Fruit fly (Drosophila melanogaster) whole organism, embryonic: Measurements from ENCODE around the gene Ykt6.

Source experiments
- Adf1 ChIP-seq: fragments of 200-800 bp; sonication (Bioruptor generic); IDR thresholded peaks from 2 replicates; pipeline ENCODE4 v1.3.6; 2022; ENCODE audit warnings: missing biosample characterization, missing genetic modification characterization
- Aef1 ChIP-seq: fragments of 200-800 bp; sonication (Bioruptor generic); IDR thresholded peaks from 3 replicates; pipeline ENCODE4 v1.3.6; 2022; ENCODE audit warnings: missing biosample characterization, missing genetic modification characterization
- Antp ChIP-seq: fragments of 200-800 bp; sonication (Bioruptor generic); optimal IDR thresholded peaks from 3 replicates; lab custom pipeline; 2016; ENCODE audit warnings: missing biosample characterization, missing genetic modification characterization
- CG12659 ChIP-seq: fragments of 200-800 bp; sonication (Bioruptor generic); optimal IDR thresholded peaks from 3 replicates; lab custom pipeline; 2017; ENCODE audit warnings: mild to moderate bottlenecking, missing biosample characterization, missing genetic modification reagents, missing genetic modification characterization
- CG13287 ChIP-seq: fragments of 200-800 bp; sonication (Bioruptor generic); IDR thresholded peaks from 2 replicates; pipeline ENCODE4 v1.3.6; 2022; ENCODE audit warnings: missing biosample characterization, missing genetic modification characterization; ENCODE audit not compliant: partially characterized antibody
- CG13624 ChIP-seq: fragments of 200-800 bp; sonication (Bioruptor generic); optimal IDR thresholded peaks from 2 replicates; lab custom pipeline; 2016; ENCODE audit warnings: missing biosample characterization, missing genetic modification characterization
- CG14860 ChIP-seq: fragments of 200-800 bp; sonication (Bioruptor generic); IDR thresholded peaks from 3 replicates; pipeline ENCODE4 v1.3.6; 2022; ENCODE audit warnings: missing biosample characterization, missing genetic modification characterization; ENCODE audit not compliant: partially characterized antibody
- CG17829 ChIP-seq: fragments of 200-800 bp; optimal IDR thresholded peaks from 2 replicates; lab custom pipeline; 2019; ENCODE audit warnings: missing biosample characterization, mild to moderate bottlenecking, missing genetic modification characterization, moderate library complexity
- CG18262 ChIP-seq: fragments of 200-800 bp; optimal IDR thresholded peaks from 3 replicates; lab custom pipeline; 2019; ENCODE audit warnings: missing biosample characterization, mild to moderate bottlenecking, missing genetic modification characterization, moderate library complexity
- CG2202 ChIP-seq: fragments of 200-800 bp; sonication (Bioruptor generic); optimal IDR thresholded peaks from 2 replicates; lab custom pipeline; 2018; ENCODE audit warnings: missing biosample characterization, mild to moderate bottlenecking, missing genetic modification characterization
- CG3407 ChIP-seq: fragments of 200-800 bp; sonication (Bioruptor generic); optimal IDR thresholded peaks from 2 replicates; lab custom pipeline; 2018; ENCODE audit warnings: missing biosample characterization, mild to moderate bottlenecking, missing genetic modification characterization
- CG34376 ChIP-seq: fragments of 200-800 bp; sonication (Bioruptor generic); optimal IDR thresholded peaks from 2 replicates; lab custom pipeline; 2018; ENCODE audit warnings: missing biosample characterization, mild to moderate bottlenecking, missing genetic modification characterization
- CG3995 ChIP-seq: fragments of 200-800 bp; sonication (Bioruptor generic); optimal IDR thresholded peaks from 3 replicates; lab custom pipeline; 2016; ENCODE audit warnings: missing biosample characterization, missing genetic modification characterization
- CG5180 ChIP-seq: fragments of 200-800 bp; sonication (Bioruptor generic); optimal IDR thresholded peaks from 3 replicates; lab custom pipeline; 2017; ENCODE audit warnings: missing biosample characterization, missing genetic modification characterization, mild to moderate bottlenecking, moderate library complexity, missing genetic modification reagents
- CG6683 ChIP-seq: fragments of 200-800 bp; sonication (Bioruptor generic); optimal IDR thresholded peaks from 2 replicates; lab custom pipeline; 2017; ENCODE audit warnings: missing biosample characterization, mild to moderate bottlenecking, missing genetic modification characterization, missing genetic modification reagents
- CG7271 ChIP-seq: fragments of 200-800 bp; sonication (Bioruptor generic); optimal IDR thresholded peaks from 2 replicates; lab custom pipeline; 2018; ENCODE audit warnings: missing biosample characterization, mild to moderate bottlenecking, missing genetic modification characterization, moderate library complexity
- CG8290 ChIP-seq, 3 experiments: fragments of 200-800 bp; sonication (Bioruptor generic); optimal IDR thresholded peaks; 2 replicates each; lab custom pipeline; 2016 to 2019; ENCODE audit warnings: missing biosample characterization in 3 of 3, missing genetic modification characterization in 3 of 3, mild to moderate bottlenecking in 2 of 3, moderate library complexity in 1 of 3
- CG8924 ChIP-seq: fragments of 200-800 bp; optimal IDR thresholded peaks from 3 replicates; lab custom pipeline; 2019; ENCODE audit warnings: missing biosample characterization, mild to moderate bottlenecking, missing genetic modification characterization, moderate library complexity
- CTCF ChIP-seq: fragments of 200-800 bp; sonication (Bioruptor generic); optimal IDR thresholded peaks from 2 replicates; lab custom pipeline; 2017; ENCODE audit warnings: missing biosample characterization, mild to moderate bottlenecking, missing genetic modification characterization, moderate library complexity
- D19B ChIP-seq: fragments of 200-800 bp; sonication (Bioruptor generic); optimal IDR thresholded peaks from 2 replicates; lab custom pipeline; 2017; ENCODE audit warnings: missing biosample characterization, mild to moderate bottlenecking, missing genetic modification characterization
- Gsc ChIP-seq: fragments of 200-800 bp; sonication (Bioruptor generic); IDR thresholded peaks from 2 replicates; pipeline ENCODE4 v1.3.6; 2022; ENCODE audit warnings: missing biosample characterization, missing genetic modification characterization
- HLH3B ChIP-seq: fragments of 200-800 bp; sonication (Bioruptor generic); IDR thresholded peaks from 2 replicates; pipeline ENCODE4 v1.3.6; 2022; ENCODE audit warnings: missing biosample characterization, missing genetic modification characterization
- HLH4C ChIP-seq: fragments of 200-800 bp; sonication (Bioruptor generic); IDR thresholded peaks from 3 replicates; pipeline ENCODE4 v1.3.6; 2022; ENCODE audit warnings: missing biosample characterization, missing genetic modification characterization; ENCODE audit not compliant: partially characterized antibody
- Kr ChIP-seq: fragments of 200-800 bp; sonication (Bioruptor generic); optimal IDR thresholded peaks from 2 replicates; lab custom pipeline; 2017; ENCODE audit warnings: missing biosample characterization, mild to moderate bottlenecking, missing genetic modification characterization
- Meics ChIP-seq: fragments of 200-800 bp; sonication (Bioruptor generic); optimal IDR thresholded peaks from 2 replicates; lab custom pipeline; 2017; ENCODE audit warnings: missing biosample characterization, mild to moderate bottlenecking, missing genetic modification characterization
- Myb ChIP-seq: fragments of 200-800 bp; sonication (Bioruptor generic); optimal IDR thresholded peaks from 2 replicates; lab custom pipeline; 2016; ENCODE audit warnings: missing biosample characterization, missing genetic modification characterization
- NC2α ChIP-seq: fragments of 200-800 bp; sonication (Bioruptor generic); optimal IDR thresholded peaks from 2 replicates; lab custom pipeline; 2016; ENCODE audit warnings: missing biosample characterization, missing genetic modification characterization
- NfI ChIP-seq: fragments of 200-800 bp; sonication (Bioruptor generic); optimal IDR thresholded peaks from 3 replicates; lab custom pipeline; 2018; ENCODE audit warnings: missing biosample characterization, mild to moderate bottlenecking, missing genetic modification characterization, moderate library complexity
- Sry-δ ChIP-seq: fragments of 200-800 bp; sonication (Bioruptor generic); optimal IDR thresholded peaks from 2 replicates; lab custom pipeline; 2016; ENCODE audit warnings: missing biosample characterization, missing genetic modification characterization
- Usf ChIP-seq: fragments of 200-800 bp; sonication (Bioruptor generic); optimal IDR thresholded peaks from 2 replicates; lab custom pipeline; 2017; ENCODE audit warnings: missing genotype, missing biosample characterization, missing genetic modification characterization
- Xrp1 ChIP-seq: fragments of 200-800 bp; sonication (Bioruptor generic); IDR thresholded peaks from 2 replicates; pipeline ENCODE4 v1.3.6; 2022; ENCODE audit warnings: missing biosample characterization, missing genetic modification characterization
- bowl ChIP-seq: fragments of 200-800 bp; sonication (Bioruptor generic); IDR thresholded peaks from 2 replicates; pipeline ENCODE4 v1.3.6; 2022; ENCODE audit warnings: missing biosample characterization, missing genetic modification characterization
- crc ChIP-seq: fragments of 200-800 bp; sonication (Bioruptor generic); optimal IDR thresholded peaks from 2 replicates; lab custom pipeline; 2016; ENCODE audit warnings: missing biosample characterization, missing genetic modification characterization
- fru ChIP-seq: fragments of >200 bp; optimal IDR thresholded peaks from 2 replicates; lab custom pipeline; 2017
- gsb-n ChIP-seq: fragments of 200-800 bp; sonication (Bioruptor generic); optimal IDR thresholded peaks from 3 replicates; lab custom pipeline; 2018; ENCODE audit warnings: missing biosample characterization, mild to moderate bottlenecking, missing genetic modification characterization
- nerfin-2 ChIP-seq: fragments of 200-800 bp; sonication (Bioruptor generic); IDR thresholded peaks from 2 replicates; pipeline ENCODE4 v1.3.6; 2022; ENCODE audit warnings: missing biosample characterization, missing genetic modification characterization; ENCODE audit not compliant: partially characterized antibody
- nom ChIP-seq: fragments of 200-800 bp; sonication (Bioruptor generic); optimal IDR thresholded peaks from 2 replicates; lab custom pipeline; 2017; ENCODE audit warnings: missing biosample characterization, missing genetic modification characterization, mild to moderate bottlenecking, moderate library complexity, missing genetic modification reagents
- peb ChIP-seq: fragments of 200-800 bp; sonication (Bioruptor generic); IDR thresholded peaks from 2 replicates; pipeline ENCODE4 v1.3.6; 2022; ENCODE audit warnings: missing biosample characterization, missing genetic modification characterization
- pzg ChIP-seq: fragments of 200-800 bp; sonication (Bioruptor generic); optimal IDR thresholded peaks from 3 replicates; lab custom pipeline; 2018; ENCODE audit warnings: missing biosample characterization, mild to moderate bottlenecking, missing genetic modification characterization, moderate library complexity
- ranshi ChIP-seq: fragments of 200-800 bp; sonication (Bioruptor generic); IDR thresholded peaks from 2 replicates; pipeline ENCODE4 v1.3.6; 2022; ENCODE audit warnings: missing biosample characterization, missing genetic modification characterization
- salm ChIP-seq: fragments of 200-800 bp; sonication (Bioruptor generic); optimal IDR thresholded peaks from 2 replicates; lab custom pipeline; 2018; ENCODE audit warnings: missing biosample characterization, mild to moderate bottlenecking, missing genetic modification characterization
- sc ChIP-seq, 3 experiments: fragments of >200 bp in 2 of 3; fragments of 200-800 bp in 1 of 3; sonication (Bioruptor generic) in 1 of 3; optimal IDR thresholded peaks; 2 replicates in 2 of 3; 3 replicates in 1 of 3; lab custom pipeline; 2017; ENCODE audit warnings: mild to moderate bottlenecking in 1 of 3, missing biosample characterization in 1 of 3, missing genetic modification characterization in 1 of 3, missing genetic modification reagents in 1 of 3
- sens-2 ChIP-seq: fragments of 200-800 bp; sonication (Bioruptor generic); IDR thresholded peaks from 2 replicates; pipeline ENCODE4 v1.3.6; 2022; ENCODE audit warnings: missing biosample characterization, missing genetic modification characterization
- tin ChIP-seq: fragments of 200-800 bp; sonication (Bioruptor generic); optimal IDR thresholded peaks from 3 replicates; lab custom pipeline; 2016; ENCODE audit warnings: missing biosample characterization, missing genetic modification characterization
- tna ChIP-seq: fragments of 200-800 bp; sonication (Bioruptor generic); IDR thresholded peaks from 2 replicates; pipeline ENCODE4 v1.3.6; 2022; ENCODE audit warnings: missing biosample characterization, missing genetic modification characterization; ENCODE audit not compliant: partially characterized antibody
- tup ChIP-seq: fragments of 200-800 bp; sonication (Bioruptor generic); optimal IDR thresholded peaks from 2 replicates; lab custom pipeline; 2016; ENCODE audit warnings: missing biosample characterization, mild to moderate bottlenecking, missing genetic modification characterization, moderate library complexity
- vfl ChIP-seq: fragments of 200-800 bp; sonication (Bioruptor generic); optimal IDR thresholded peaks from 2 replicates; lab custom pipeline; 2016; ENCODE audit warnings: missing biosample characterization, missing genetic modification characterization
- wor ChIP-seq: fragments of 200-800 bp; sonication (Bioruptor generic); IDR thresholded peaks from 2 replicates; pipeline ENCODE4 v1.3.6; 2022; ENCODE audit warnings: missing biosample characterization, missing genetic modification characterization

Ykt6 gene

DNA sequence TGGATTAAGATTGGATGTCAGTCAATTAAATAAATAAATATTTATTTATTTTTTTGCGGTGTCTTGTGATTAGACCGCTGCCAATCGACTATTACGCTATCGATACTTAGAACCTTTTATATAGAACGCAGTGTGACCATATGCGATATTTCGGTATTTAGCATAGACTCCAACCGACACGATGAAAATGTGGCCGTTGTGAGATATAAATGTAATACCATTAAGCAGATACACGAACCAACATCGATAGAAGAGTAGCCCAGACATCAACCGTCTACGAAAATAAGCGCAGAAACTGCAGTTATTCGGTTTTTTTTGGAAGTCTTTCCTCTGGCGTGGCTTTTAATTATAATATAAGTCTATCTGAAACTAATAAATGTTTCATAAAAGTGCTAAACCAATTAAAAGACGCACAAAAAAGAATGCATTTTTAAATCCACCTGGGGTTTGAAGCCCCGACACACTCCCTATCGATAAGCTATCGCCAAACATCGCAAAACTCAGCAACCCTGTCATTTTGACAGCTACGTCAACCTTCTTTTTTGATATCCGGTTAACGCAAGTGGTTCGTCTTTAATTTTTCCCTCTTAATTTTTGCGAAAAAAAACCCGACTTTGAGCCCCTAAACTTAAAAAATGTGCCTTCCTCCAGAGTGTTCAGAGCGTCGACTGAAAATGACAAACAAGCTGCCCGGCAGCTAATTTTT lies 13.2 kb downstream of the Ykt6 start, which contains the start of the genes Dhdds and RpS14a (continued):
- TF ChIP-seq peb (GFP tag; lab: Robert Waterston, UW), result no peak
- TF ChIP-seq nom (GFP tag; lab: Kevin White, UChicago), result peak; percentile 56
- no peak for TF ChIP-seq wor (GFP tag; lab: Robert Waterston, UW)
- no peak for TF ChIP-seq Xrp1 (GFP tag; lab: Robert Waterston, UW)
- peak; percentile 76 for TF ChIP-seq CG13287 (GFP tag; lab: Robert Waterston, UW)
- peak; percentile 50 for TF ChIP-seq Myb (GFP tag; lab: Kevin White, UChicago)
- peak; percentile 27 for TF ChIP-seq tup
- TF ChIP-seq CG6683 (GFP tag; lab: Kevin White, UChicago), result no peak
- TF ChIP-seq CG7271 (tag; lab: Kevin White, UChicago), result peak; percentile 80
- TF ChIP-seq NfI (GFP tag; lab: Kevin White, UChicago), result peak; percentile 75
- TF ChIP-seq ranshi (GFP tag; lab: Robert Waterston, UW), result peak; percentile 8; the same call in 1 of the 2 replicates
- no peak for TF ChIP-seq crc (GFP tag; lab: Kevin White, UChicago)
- TF ChIP-seq CG12659 (GFP tag; lab: Kevin White, UChicago), result peak; percentile 86
- TF ChIP-seq Gsc (GFP tag; lab: Robert Waterston, UW), result no peak
- no peak for TF ChIP-seq sc (optimal IDR thresholded peaks at IDR 0.05; lab: Kevin White, UChicago)
- TF ChIP-seq sc (GFP tag; optimal IDR thresholded peaks at IDR 0.05; lab: Kevin White, UChicago), result peak; percentile 52
- TF ChIP-seq CG13624 (GFP tag; lab: Kevin White, UChicago), result peak; percentile 50
- TF ChIP-seq Usf (GFP tag; lab: Kevin White, UChicago), result peak; percentile 44
- peak; percentile 85 for TF ChIP-seq pzg
- no peak for TF ChIP-seq Aef1 (GFP tag; lab: Robert Waterston, UW)
- peak; percentile 37 for TF ChIP-seq CTCF (GFP tag; lab: Kevin White, UChicago)
- TF ChIP-seq tna (GFP tag; lab: Robert Waterston, UW), result peak; percentile 35; the same call in 1 of the 2 replicates
- TF ChIP-seq CG2202 (tag; lab: Kevin White, UChicago), result peak; percentile 26
- TF ChIP-seq CG5180 (GFP tag; lab: Kevin White, UChicago), result no peak
- TF ChIP-seq CG18262 (tag; lab: Kevin White, UChicago), result peak; percentile 54
- peak; percentile 17 for TF ChIP-seq tin (GFP tag; lab: Kevin White, UChicago)
- peak; percentile 49; the same call in 2 of the 3 replicates for TF ChIP-seq HLH4C
- TF ChIP-seq D19B (GFP tag; lab: Kevin White, UChicago), result peak; percentile 47
- peak; percentile 56 for TF ChIP-seq salm (tag; lab: Kevin White, UChicago)
- no peak for TF ChIP-seq HLH3B
- TF ChIP-seq sens-2, result 0 out of 2 replicates have a peak, but pooled peaks have one; percentile 19
- peak; percentile 44 for TF ChIP-seq CG17829 (tag; lab: Kevin White, UChicago)
- TF ChIP-seq gsb-n (tag; lab: Kevin White, UChicago), result peak; percentile 57
- TF ChIP-seq CG3407 (GFP tag; lab: Kevin White, UChicago), result peak; percentile 64
- TF ChIP-seq CG8290 (GFP tag; optimal IDR thresholded peaks at IDR 0.05; lab: Kevin White, UChicago), result peak; percentile 56
- TF ChIP-seq CG8290 (tag; optimal IDR thresholded peaks at IDR 0.05; lab: Kevin White, UChicago), result peak; percentile 17 to 35
- peak; percentile 18 for TF ChIP-seq vfl
- TF ChIP-seq CG14860 (GFP tag; lab: Robert Waterston, UW), result peak; percentile 48; the same call in 2 of the 3 replicates
- peak; percentile 8 for TF ChIP-seq CG3995 (GFP tag; lab: Kevin White, UChicago)
- no peak for TF ChIP-seq bowl
- TF ChIP-seq CG8924 (tag; lab: Kevin White, UChicago), result peak; percentile 49
- TF ChIP-seq Antp (GFP tag; lab: Kevin White, UChicago), result no peak
- TF ChIP-seq CG34376 (GFP tag; lab: Kevin White, UChicago), result peak; percentile 82
- no peak for TF ChIP-seq Kr (GFP tag; lab: Kevin White, UChicago)
- TF ChIP-seq fru (lab: Kevin White, UChicago), result no peak
- peak; percentile 32 for TF ChIP-seq NC2α (GFP tag; lab: Kevin White, UChicago)
- TF ChIP-seq Adf1 (GFP tag; lab: Robert Waterston, UW), result no peak
- TF ChIP-seq Sry-δ (GFP tag; lab: Kevin White, UChicago), result peak; percentile 77
- peak; percentile 24; the same call in 1 of the 2 replicates for TF ChIP-seq nerfin-2 (GFP tag; lab: Robert Waterston, UW)
- TF ChIP-seq Meics (GFP tag; lab: Kevin White, UChicago), result peak; percentile 80
